Fruit fly (Drosophila melanogaster) whole organism, embryonic: Measurements from ENCODE around the gene CG44037.

ENCODE experiments used
- ATbp ChIP-seq: fragments of 200-800 bp; sonication (Bioruptor generic); optimal IDR thresholded peaks from 2 replicates; lab custom pipeline; 2017; ENCODE audit warnings: missing biosample characterization, mild to moderate bottlenecking, missing genetic modification characterization, missing genetic modification reagents
- Bdp1 ChIP-seq: fragments of 200-800 bp; sonication (Bioruptor generic); optimal IDR thresholded peaks from 3 replicates; lab custom pipeline; 2016; ENCODE audit warnings: missing biosample characterization, missing genetic modification characterization
- CG1024 ChIP-seq: fragments of 200-800 bp; sonication (Bioruptor generic); IDR thresholded peaks from 2 replicates; pipeline ENCODE4 v1.3.6; 2022; ENCODE audit warnings: missing biosample characterization, missing genetic modification characterization
- CG10267 ChIP-seq: fragments of 200-800 bp; sonication (Bioruptor generic); optimal IDR thresholded peaks from 2 replicates; lab custom pipeline; 2018; ENCODE audit warnings: missing biosample characterization, mild to moderate bottlenecking, missing genetic modification characterization, moderate library complexity
- CG10462 ChIP-seq: fragments of 200-800 bp; sonication (Bioruptor generic); optimal IDR thresholded peaks from 2 replicates; lab custom pipeline; 2016; ENCODE audit warnings: missing biosample characterization, missing genetic modification characterization
- CG12155 ChIP-seq: fragments of 200-800 bp; sonication (Bioruptor generic); optimal IDR thresholded peaks from 3 replicates; lab custom pipeline; 2016; ENCODE audit warnings: missing biosample characterization, missing genetic modification characterization
- CG12659 ChIP-seq: fragments of 200-800 bp; sonication (Bioruptor generic); optimal IDR thresholded peaks from 3 replicates; lab custom pipeline; 2017; ENCODE audit warnings: mild to moderate bottlenecking, missing biosample characterization, missing genetic modification reagents, missing genetic modification characterization
- CG13894 ChIP-seq: fragments of 200-800 bp; sonication (Bioruptor generic); optimal IDR thresholded peaks from 3 replicates; lab custom pipeline; 2018; ENCODE audit warnings: missing biosample characterization, mild to moderate bottlenecking, missing genetic modification characterization, moderate library complexity
- CG15479 ChIP-seq: fragments of 200-800 bp; sonication (Bioruptor generic); optimal IDR thresholded peaks from 3 replicates; lab custom pipeline; 2019; ENCODE audit warnings: missing biosample characterization, mild to moderate bottlenecking, missing genetic modification characterization, moderate library complexity
- CG15601 ChIP-seq: fragments of 200-800 bp; sonication (Bioruptor generic); optimal IDR thresholded peaks from 3 replicates; lab custom pipeline; 2019; ENCODE audit warnings: missing biosample characterization, mild to moderate bottlenecking, missing genetic modification characterization, moderate library complexity
- CG15696 ChIP-seq: fragments of 200-800 bp; sonication (Bioruptor generic); optimal IDR thresholded peaks from 2 replicates; lab custom pipeline; 2019; ENCODE audit warnings: missing biosample characterization, mild to moderate bottlenecking, missing genetic modification characterization, moderate library complexity
- CG17568 ChIP-seq: fragments of 200-800 bp; sonication (Bioruptor generic); optimal IDR thresholded peaks from 2 replicates; lab custom pipeline; 2018; ENCODE audit warnings: missing biosample characterization, mild to moderate bottlenecking, missing genetic modification characterization, moderate library complexity
- CG3281 ChIP-seq: fragments of 200-800 bp; sonication (Bioruptor generic); optimal IDR thresholded peaks from 3 replicates; lab custom pipeline; 2017; ENCODE audit warnings: missing biosample characterization, mild to moderate bottlenecking, missing genetic modification characterization
- CG3995 ChIP-seq: fragments of 200-800 bp; sonication (Bioruptor generic); optimal IDR thresholded peaks from 3 replicates; lab custom pipeline; 2016; ENCODE audit warnings: missing biosample characterization, missing genetic modification characterization
- CG4617 ChIP-seq: fragments of 200-800 bp; sonication (Bioruptor generic); optimal IDR thresholded peaks from 3 replicates; lab custom pipeline; 2016; ENCODE audit warnings: missing biosample characterization, missing genetic modification characterization, borderline replicate concordance
- CG5180 ChIP-seq: fragments of 200-800 bp; sonication (Bioruptor generic); optimal IDR thresholded peaks from 3 replicates; lab custom pipeline; 2017; ENCODE audit warnings: missing biosample characterization, missing genetic modification characterization, mild to moderate bottlenecking, moderate library complexity, missing genetic modification reagents
- CG5953 ChIP-seq: fragments of 200-800 bp; sonication (Bioruptor generic); IDR thresholded peaks from 2 replicates; pipeline ENCODE4 v1.3.6; 2022; ENCODE audit warnings: missing biosample characterization, missing genetic modification characterization
- CG8359 ChIP-seq: fragments of 200-800 bp; sonication (Bioruptor generic); optimal IDR thresholded peaks from 2 replicates; lab custom pipeline; 2017; ENCODE audit warnings: missing biosample characterization, mild to moderate bottlenecking, missing genetic modification characterization, borderline replicate concordance
- CTCF ChIP-seq: fragments of 200-800 bp; sonication (Bioruptor generic); optimal IDR thresholded peaks from 2 replicates; lab custom pipeline; 2017; ENCODE audit warnings: missing biosample characterization, mild to moderate bottlenecking, missing genetic modification characterization, moderate library complexity
- Doc3 ChIP-seq: fragments of 200-800 bp; sonication (Bioruptor generic); IDR thresholded peaks from 3 replicates; pipeline ENCODE4 v1.3.6; 2022; ENCODE audit warnings: missing biosample characterization, missing genetic modification characterization; ENCODE audit not compliant: partially characterized antibody
- Ets97D ChIP-seq: fragments of 200-800 bp; sonication (Bioruptor generic); optimal IDR thresholded peaks from 3 replicates; lab custom pipeline; 2016; ENCODE audit warnings: missing biosample characterization, missing genetic modification characterization
- GATAe ChIP-seq: fragments of 200-800 bp; sonication (Bioruptor generic); conservative IDR thresholded peaks from 2 replicates; pipeline ENCODE4 v1.3.6; 2022; ENCODE audit warnings: missing biosample characterization, missing genetic modification characterization
- HmgD ChIP-seq: fragments of 200-800 bp; sonication (Bioruptor generic); optimal IDR thresholded peaks from 3 replicates; lab custom pipeline; 2016; ENCODE audit warnings: missing biosample characterization, missing genetic modification characterization
- Hmx ChIP-seq: fragments of 200-800 bp; sonication (Bioruptor generic); optimal IDR thresholded peaks from 2 replicates; lab custom pipeline; 2016; ENCODE audit warnings: missing biosample characterization, missing genetic modification characterization
- Rfx ChIP-seq: fragments of 200-800 bp; sonication (Bioruptor generic); IDR thresholded peaks from 2 replicates; pipeline ENCODE4 v1.3.6; 2022; ENCODE audit warnings: missing biosample characterization, missing genetic modification characterization
- Six4 ChIP-seq: fragments of 200-800 bp; sonication (Bioruptor generic); optimal IDR thresholded peaks from 2 replicates; lab custom pipeline; 2016; ENCODE audit warnings: missing biosample characterization, missing genetic modification characterization
- Sox100B ChIP-seq: fragments of 200-800 bp; sonication (Bioruptor generic); optimal IDR thresholded peaks from 3 replicates; lab custom pipeline; 2018; ENCODE audit warnings: missing biosample characterization, mild to moderate bottlenecking, missing genetic modification characterization
- Tbp ChIP-seq: fragments of >200 bp; optimal IDR thresholded peaks from 2 replicates; lab custom pipeline; 2018; ENCODE audit warnings: missing biosample characterization, missing genetic modification characterization
- Xrp1 ChIP-seq: fragments of 200-800 bp; sonication (Bioruptor generic); IDR thresholded peaks from 2 replicates; pipeline ENCODE4 v1.3.6; 2022; ENCODE audit warnings: missing biosample characterization, missing genetic modification characterization
- abd-A ChIP-seq: fragments of 200-800 bp; sonication (Bioruptor generic); optimal IDR thresholded peaks from 3 replicates; lab custom pipeline; 2019; ENCODE audit warnings: missing biosample characterization, mild to moderate bottlenecking, missing genetic modification characterization, moderate library complexity
- ac ChIP-seq: fragments of 200-800 bp; sonication (Bioruptor generic); optimal IDR thresholded peaks from 3 replicates; lab custom pipeline; 2017; ENCODE audit warnings: missing biosample characterization, mild to moderate bottlenecking, missing genetic modification characterization
- al ChIP-seq: fragments of 200-800 bp; sonication (Bioruptor generic); IDR thresholded peaks from 2 replicates; pipeline ENCODE4 v1.3.6; 2022; ENCODE audit warnings: missing biosample characterization, missing genetic modification characterization
- bsh ChIP-seq, 2 experiments: fragments of 200-800 bp; sonication (Bioruptor generic); optimal IDR thresholded peaks; 2 replicates each; lab custom pipeline; 2017 to 2018; ENCODE audit warnings: mild to moderate bottlenecking in 2 of 2, missing biosample characterization in 2 of 2, missing genetic modification characterization in 2 of 2, moderate library complexity in 1 of 2
- dmrt11E ChIP-seq: fragments of 200-800 bp; sonication (Bioruptor generic); optimal IDR thresholded peaks from 3 replicates; lab custom pipeline; 2018; ENCODE audit warnings: missing biosample characterization, mild to moderate bottlenecking, missing genetic modification characterization, moderate library complexity
- fd64A ChIP-seq: fragments of 200-800 bp; sonication (Bioruptor generic); optimal IDR thresholded peaks from 3 replicates; lab custom pipeline; 2018; ENCODE audit warnings: missing biosample characterization, mild to moderate bottlenecking, missing genetic modification characterization
- hkb ChIP-seq, 2 experiments: fragments of 200-800 bp in 1 of 2; fragments of >200 bp in 1 of 2; sonication (Bioruptor generic) in 1 of 2; IDR thresholded peaks in 1 of 2; optimal IDR thresholded peaks in 1 of 2; 2 replicates each; pipeline versions ENCODE4 v1.3.6 to Lab custom; 2017 to 2022; ENCODE audit warnings: missing biosample characterization in 1 of 2, missing genetic modification characterization in 1 of 2
- ind ChIP-seq: fragments of 200-800 bp; sonication (Bioruptor generic); optimal IDR thresholded peaks from 3 replicates; lab custom pipeline; 2016; ENCODE audit warnings: missing biosample characterization, missing genetic modification characterization
- lola ChIP-seq, 3 experiments: fragments of >200 bp in 2 of 3; fragments of 200-800 bp in 1 of 3; sonication (Bioruptor generic) in 1 of 3; optimal IDR thresholded peaks; 2 replicates each; lab custom pipeline; 2017 to 2019; ENCODE audit warnings: missing biosample characterization in 3 of 3, missing genetic modification characterization in 3 of 3, mild to moderate bottlenecking in 1 of 3, moderate library complexity in 1 of 3
- odd ChIP-seq: fragments of 200-800 bp; sonication (Bioruptor generic); optimal IDR thresholded peaks from 2 replicates; lab custom pipeline; 2017; ENCODE audit warnings: missing biosample characterization, mild to moderate bottlenecking, missing genetic modification characterization
- org-1 ChIP-seq: fragments of 200-800 bp; sonication (Bioruptor generic); optimal IDR thresholded peaks from 2 replicates; lab custom pipeline; 2017; ENCODE audit warnings: missing biosample characterization, missing genetic modification characterization
- peb ChIP-seq: fragments of 200-800 bp; sonication (Bioruptor generic); IDR thresholded peaks from 2 replicates; pipeline ENCODE4 v1.3.6; 2022; ENCODE audit warnings: missing biosample characterization, missing genetic modification characterization
- scrt ChIP-seq: fragments of 200-800 bp; sonication (Bioruptor generic); optimal IDR thresholded peaks from 2 replicates; lab custom pipeline; 2018; ENCODE audit warnings: missing biosample characterization, mild to moderate bottlenecking, missing genetic modification characterization, moderate library complexity
- slbo ChIP-seq: fragments of 200-800 bp; sonication (Bioruptor generic); IDR thresholded peaks from 2 replicates; pipeline ENCODE4 v1.3.6; 2022; ENCODE audit warnings: missing biosample characterization, missing genetic modification characterization
- stc ChIP-seq: fragments of 200-800 bp; sonication (Bioruptor generic); IDR thresholded peaks from 2 replicates; pipeline ENCODE4 v1.3.6; 2022; ENCODE audit warnings: missing biosample characterization, missing genetic modification characterization
- tll ChIP-seq, 2 experiments: fragments of 200-800 bp in 1 of 2; fragments of >200 bp in 1 of 2; sonication (Bioruptor generic) in 1 of 2; optimal IDR thresholded peaks; 2 replicates each; lab custom pipeline; 2017 to 2019; ENCODE audit warnings: missing biosample characterization in 2 of 2, missing genetic modification characterization in 2 of 2, mild to moderate bottlenecking in 1 of 2, moderate library complexity in 1 of 2
- vvl ChIP-seq: fragments of 200-800 bp; sonication (Bioruptor generic); IDR thresholded peaks from 2 replicates; pipeline ENCODE4 v1.3.6; 2022; ENCODE audit warnings: missing biosample characterization, missing genetic modification characterization
- wdn ChIP-seq: fragments of 200-800 bp; sonication (Bioruptor generic); IDR thresholded peaks from 2 replicates; pipeline ENCODE4 v1.3.6; 2022; ENCODE audit warnings: missing biosample characterization, missing genetic modification characterization
- wek ChIP-seq: fragments of 200-800 bp; sonication (Bioruptor generic); optimal IDR thresholded peaks from 3 replicates; lab custom pipeline; 2018; ENCODE audit warnings: missing biosample characterization, mild to moderate bottlenecking, missing genetic modification characterization, moderate library complexity
- wor ChIP-seq: fragments of 200-800 bp; sonication (Bioruptor generic); IDR thresholded peaks from 2 replicates; pipeline ENCODE4 v1.3.6; 2022; ENCODE audit warnings: missing biosample characterization, missing genetic modification characterization
- zfh1 ChIP-seq: fragments of 200-800 bp; sonication (Bioruptor generic); IDR thresholded peaks from 3 replicates; pipeline ENCODE4 v1.3.6; 2022; ENCODE audit warnings: missing biosample characterization, missing genetic modification characterization

CG44037 gene

DNA sequence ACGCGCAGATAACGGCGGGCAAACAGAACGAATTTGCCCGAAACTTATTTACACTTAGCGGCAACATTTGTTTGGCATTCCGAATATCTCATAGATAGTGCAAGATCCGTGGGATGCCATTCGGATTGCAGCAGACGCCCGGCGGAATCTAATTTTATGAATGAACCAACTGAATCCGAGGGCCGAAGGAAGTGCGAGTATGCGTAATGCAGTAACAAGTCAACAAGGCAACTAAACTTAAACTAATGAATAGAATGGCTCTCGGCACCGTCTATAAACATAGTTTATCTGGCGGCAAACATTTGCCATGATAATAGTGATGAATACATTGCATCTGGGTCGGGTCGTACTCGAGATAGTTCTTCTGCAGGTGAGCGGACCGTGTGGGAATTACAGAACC lies 8.3 kb upstream of the CG44037 start:
- TF ChIP-seq CG15479 (GFP tag; lab: Kevin White, UChicago) (peak; percentile 53), CG13894 (tag; lab: Kevin White, UChicago) (no peak), CG5953 (no peak), lola (GFP tag; optimal IDR thresholded peaks at IDR 0.05; lab: Kevin White, UChicago) (peak in 1 of 3 experiments; percentile 21), vvl (GFP tag; lab: Robert Waterston, UW) (no peak), CG3281 (GFP tag; lab: Kevin White, UChicago) (no peak), CG17568 (no peak), CG15601 (tag; lab: Kevin White, UChicago) (peak; percentile 45), tll (GFP tag; optimal IDR thresholded peaks at IDR 0.05; lab: Kevin White, UChicago) (peak in 1 of 2 experiments; percentile 8), al (GFP tag; lab: Robert Waterston, UW) (no peak), hkb (optimal IDR thresholded peaks at IDR 0.05; lab: Kevin White, UChicago) (no peak), hkb (GFP tag; IDR thresholded peaks at IDR 0.05; lab: Robert Waterston, UW) (no peak), Rfx (GFP tag; lab: Robert Waterston, UW) (no peak), Bdp1 (GFP tag; lab: Kevin White, UChicago) (no peak), ind (GFP tag; lab: Kevin White, UChicago) (no peak), Tbp (no peak), dmrt11E (tag; lab: Kevin White, UChicago) (peak; percentile 20), CG12659 (no peak), CG8359 (GFP tag; lab: Kevin White, UChicago) (peak; percentile 12), wek (GFP tag; lab: Kevin White, UChicago) (peak; percentile 42), peb (GFP tag; lab: Robert Waterston, UW) (no peak), Six4 (no peak), CTCF (GFP tag; lab: Kevin White, UChicago) (no peak), odd (GFP tag; lab: Kevin White, UChicago) (peak; percentile 19), CG1024 (no peak), ATbp (GFP tag; lab: Kevin White, UChicago) (peak; percentile 60), abd-A (tag; lab: Kevin White, UChicago) (no peak), org-1 (GFP tag; lab: Kevin White, UChicago) (peak; percentile 22), HmgD (no peak), Ets97D (GFP tag; lab: Kevin White, UChicago) (no peak), CG10267 (tag; lab: Kevin White, UChicago) (no peak), CG10462 (GFP tag; lab: Kevin White, UChicago) (no peak), CG5180 (GFP tag; lab: Kevin White, UChicago) (peak; percentile 18), GATAe (no peak), CG12155 (GFP tag; lab: Kevin White, UChicago) (no peak), zfh1 (0 out of 3 replicates have a peak, but pooled peaks have one; percentile 7), fd64A (GFP tag; lab: Kevin White, UChicago) (peak; percentile 8), stc (no peak), Doc3 (no peak), Xrp1 (GFP tag; lab: Robert Waterston, UW) (0 out of 2 replicates have a peak, but pooled peaks have one; percentile 15), Sox100B (GFP tag; lab: Kevin White, UChicago) (peak; percentile 8), CG15696 (tag; lab: Kevin White, UChicago) (peak; percentile 25), slbo (GFP tag; lab: Robert Waterston, UW) (no peak), scrt (GFP tag; lab: Kevin White, UChicago) (no peak), CG3995 (GFP tag; lab: Kevin White, UChicago) (no peak), Hmx (GFP tag; lab: Kevin White, UChicago) (no peak), wdn (GFP tag; lab: Robert Waterston, UW) (no peak), bsh (GFP tag; optimal IDR thresholded peaks at IDR 0.05; lab: Kevin White, UChicago) (peak in 1 of 2 experiments; percentile 19), ac (GFP tag; lab: Kevin White, UChicago) (peak; percentile 5), wor (GFP tag; lab: Robert Waterston, UW) (no peak), CG4617 (GFP tag; lab: Kevin White, UChicago) (no peak)
